Worm (Caenorhabditis elegans) whole organism, late embryonic: ENCODE results near the gene wdr-54.

Source experiments
- C08G9.2 ChIP-seq: sonication (generic microtip); optimal IDR thresholded peaks from 2 replicates; lab custom pipeline; 2016; ENCODE audit warnings: mild to moderate bottlenecking, missing genetic modification characterization, moderate library complexity, missing compliant biosample characterization
- C38D4.7 ChIP-seq: fragments of 200-800 bp; sonication (Bioruptor generic); optimal IDR thresholded peaks from 2 replicates; lab custom pipeline; 2018; ENCODE audit warnings: mild to moderate bottlenecking, missing genetic modification characterization, moderate library complexity, missing compliant biosample characterization
- T23F11.4 ChIP-seq: fragments of 200-800 bp; sonication (Bioruptor generic); optimal IDR thresholded peaks from 2 replicates; lab custom pipeline; 2018; ENCODE audit warnings: mild to moderate bottlenecking, missing genetic modification characterization, missing compliant biosample characterization
- ceh-14 ChIP-seq: sonication (generic microtip); optimal IDR thresholded peaks from 2 replicates; lab custom pipeline; 2016; ENCODE audit warnings: missing genotype, missing genetic modification characterization, missing compliant biosample characterization
- ceh-19 ChIP-seq: fragments of 200-800 bp; sonication (Bioruptor generic); optimal IDR thresholded peaks from 2 replicates; lab custom pipeline; 2018; ENCODE audit warnings: mild to moderate bottlenecking, missing genetic modification characterization, missing compliant biosample characterization
- ceh-2 ChIP-seq: sonication (generic microtip); optimal IDR thresholded peaks from 2 replicates; lab custom pipeline; 2016; ENCODE audit warnings: missing genotype, missing genetic modification characterization, missing compliant biosample characterization
- ceh-24 ChIP-seq: sonication (generic microtip); optimal IDR thresholded peaks from 2 replicates; lab custom pipeline; 2016; ENCODE audit warnings: mild to moderate bottlenecking, missing genetic modification characterization, missing compliant biosample characterization
- ceh-30 ChIP-seq: fragments of 150-350 bp; optimal IDR thresholded peaks from 2 replicates; lab custom pipeline; 2014; ENCODE audit warnings: missing biosample characterization, missing genetic modification characterization
- ceh-31 ChIP-seq: sonication (generic microtip); optimal IDR thresholded peaks from 2 replicates; lab custom pipeline; 2016; ENCODE audit warnings: missing genetic modification characterization, missing compliant biosample characterization
- ceh-34 ChIP-seq: sonication (generic microtip); optimal IDR thresholded peaks from 2 replicates; lab custom pipeline; 2016; ENCODE audit warnings: mild to moderate bottlenecking, missing genetic modification characterization, missing compliant biosample characterization
- ceh-45 ChIP-seq: fragments of 200-800 bp; sonication (Bioruptor generic); IDR thresholded peaks from 2 replicates; pipeline ENCODE4 v1.3.6; 2022; ENCODE audit warnings: missing genetic modification reagents, missing genetic modification characterization, missing compliant biosample characterization
- ceh-48 ChIP-seq: sonication (generic microtip); optimal IDR thresholded peaks from 2 replicates; lab custom pipeline; 2016; ENCODE audit warnings: missing genetic modification characterization, inconsistent platforms, missing compliant biosample characterization
- ceh-6 ChIP-seq: fragments of 200-800 bp; sonication (Bioruptor generic); optimal IDR thresholded peaks from 2 replicates; lab custom pipeline; 2018; ENCODE audit warnings: mild to moderate bottlenecking, missing genetic modification characterization, missing compliant biosample characterization
- ceh-9 ChIP-seq: sonication (generic microtip); optimal IDR thresholded peaks from 2 replicates; lab custom pipeline; 2016; ENCODE audit warnings: mild to moderate bottlenecking, missing genetic modification characterization, inconsistent platforms, missing compliant biosample characterization
- che-1 ChIP-seq: sonication (generic microtip); optimal IDR thresholded peaks from 2 replicates; lab custom pipeline; 2016; ENCODE audit warnings: mild to moderate bottlenecking, missing genetic modification characterization, missing compliant biosample characterization
- elt-2 ChIP-seq: sonication (generic microtip); optimal IDR thresholded peaks from 2 replicates; lab custom pipeline; 2016; ENCODE audit warnings: missing genetic modification reagents, missing genetic modification characterization, missing compliant biosample characterization
- ets-4 ChIP-seq: sonication (generic microtip); optimal IDR thresholded peaks from 2 replicates; lab custom pipeline; 2016; ENCODE audit warnings: missing genetic modification characterization, missing compliant biosample characterization
- fax-1 ChIP-seq: sonication (generic microtip); optimal IDR thresholded peaks from 2 replicates; lab custom pipeline; 2016; ENCODE audit warnings: missing genotype, missing genetic modification characterization, missing compliant biosample characterization
- fkh-10 ChIP-seq: fragments of 150-350 bp; optimal IDR thresholded peaks from 2 replicates; lab custom pipeline; 2014; ENCODE audit warnings: missing biosample characterization, missing genetic modification reagents, missing genetic modification characterization
- gmeb-2 ChIP-seq: sonication (generic microtip); optimal IDR thresholded peaks from 2 replicates; lab custom pipeline; 2016; ENCODE audit warnings: missing genetic modification characterization, inconsistent platforms, missing compliant biosample characterization
- hlh-13 ChIP-seq: fragments of 200-800 bp; sonication (Bioruptor generic); optimal IDR thresholded peaks from 2 replicates; lab custom pipeline; 2018; ENCODE audit warnings: mild to moderate bottlenecking, missing genetic modification characterization, missing compliant biosample characterization
- hlh-30 ChIP-seq: sonication (generic microtip); optimal IDR thresholded peaks from 2 replicates; lab custom pipeline; 2017; ENCODE audit warnings: antibody characterized with exemption, missing genetic modification characterization, missing compliant biosample characterization; ENCODE audit not compliant: insufficient read depth
- hlh-6 ChIP-seq: sonication (generic microtip); optimal IDR thresholded peaks from 2 replicates; lab custom pipeline; 2016; ENCODE audit warnings: missing genotype, missing genetic modification characterization, missing compliant biosample characterization
- hlh-8 ChIP-seq: sonication (generic microtip); optimal IDR thresholded peaks from 2 replicates; lab custom pipeline; 2016; ENCODE audit warnings: missing genotype, missing genetic modification characterization, missing compliant biosample characterization
- lim-6 ChIP-seq: sonication (generic microtip); optimal IDR thresholded peaks from 2 replicates; lab custom pipeline; 2016; ENCODE audit warnings: missing genetic modification characterization, missing compliant biosample characterization
- nfya-1 ChIP-seq: sonication (generic microtip); optimal IDR thresholded peaks from 2 replicates; lab custom pipeline; 2017; ENCODE audit warnings: missing genetic modification characterization, mild to moderate bottlenecking, missing compliant biosample characterization, antibody characterized with exemption, moderate library complexity
- nhr-11 ChIP-seq: fragments of 150-350 bp; optimal IDR thresholded peaks from 2 replicates; lab custom pipeline; 2014; ENCODE audit warnings: missing biosample characterization, missing genetic modification characterization
- nhr-232 ChIP-seq: sonication (generic microtip); optimal IDR thresholded peaks from 2 replicates; lab custom pipeline; 2016; ENCODE audit warnings: missing genetic modification characterization, missing compliant biosample characterization
- odd-2 ChIP-seq: sonication (generic microtip); optimal IDR thresholded peaks from 2 replicates; lab custom pipeline; 2017; ENCODE audit warnings: antibody characterized with exemption, mild to moderate bottlenecking, missing genetic modification characterization, missing compliant biosample characterization
- pag-3 ChIP-seq: sonication (generic microtip); optimal IDR thresholded peaks from 2 replicates; lab custom pipeline; 2016; ENCODE audit warnings: missing compliant biosample characterization, missing genetic modification characterization, borderline replicate concordance
- pat-9 ChIP-seq: fragments of 200-800 bp; sonication (Bioruptor generic); optimal IDR thresholded peaks from 2 replicates; lab custom pipeline; 2018; ENCODE audit warnings: mild to moderate bottlenecking, missing genetic modification characterization, moderate library complexity, missing compliant biosample characterization
- pax-1 ChIP-seq: fragments of 150-350 bp; optimal IDR thresholded peaks from 2 replicates; lab custom pipeline; 2014; ENCODE audit warnings: missing biosample characterization, missing genetic modification characterization
- pha-4 ChIP-seq: fragments of 150-350 bp; optimal IDR thresholded peaks from 2 replicates; lab custom pipeline; 2018; ENCODE audit warnings: missing biosample characterization, missing genetic modification reagents, missing genetic modification characterization
- pqm-1 ChIP-seq: sonication (generic microtip); optimal IDR thresholded peaks from 2 replicates; lab custom pipeline; 2016; ENCODE audit warnings: missing genetic modification characterization, missing compliant biosample characterization
- sox-2 ChIP-seq: fragments of 200-800 bp; sonication (Bioruptor generic); IDR thresholded peaks from 2 replicates; pipeline ENCODE4 v1.3.6; 2022; ENCODE audit warnings: missing genetic modification reagents, missing genetic modification characterization, missing compliant biosample characterization
- syd-9 ChIP-seq: sonication (generic microtip); optimal IDR thresholded peaks from 2 replicates; lab custom pipeline; 2016; ENCODE audit warnings: mild to moderate bottlenecking, missing genetic modification characterization, moderate library complexity, missing compliant biosample characterization
- tbx-7 ChIP-seq: sonication (generic microtip); optimal IDR thresholded peaks from 2 replicates; lab custom pipeline; 2016; ENCODE audit warnings: missing genotype, missing genetic modification characterization, missing compliant biosample characterization
- ttx-3 ChIP-seq: sonication (generic microtip); optimal IDR thresholded peaks from 2 replicates; lab custom pipeline; 2016; ENCODE audit warnings: missing genetic modification reagents, missing genetic modification characterization, missing compliant biosample characterization
- unc-42 ChIP-seq: sonication (generic microtip); optimal IDR thresholded peaks from 2 replicates; lab custom pipeline; 2016; ENCODE audit warnings: missing genotype, missing genetic modification characterization, missing compliant biosample characterization
- unc-55 ChIP-seq: sonication (generic microtip); optimal IDR thresholded peaks from 2 replicates; lab custom pipeline; 2017; ENCODE audit warnings: missing biosample characterization, missing genetic modification reagents, missing genetic modification characterization
- zip-5 ChIP-seq: sonication (generic microtip); optimal IDR thresholded peaks from 2 replicates; lab custom pipeline; 2016; ENCODE audit warnings: missing genetic modification characterization, missing compliant biosample characterization

Gene wdr-54

DNA sequence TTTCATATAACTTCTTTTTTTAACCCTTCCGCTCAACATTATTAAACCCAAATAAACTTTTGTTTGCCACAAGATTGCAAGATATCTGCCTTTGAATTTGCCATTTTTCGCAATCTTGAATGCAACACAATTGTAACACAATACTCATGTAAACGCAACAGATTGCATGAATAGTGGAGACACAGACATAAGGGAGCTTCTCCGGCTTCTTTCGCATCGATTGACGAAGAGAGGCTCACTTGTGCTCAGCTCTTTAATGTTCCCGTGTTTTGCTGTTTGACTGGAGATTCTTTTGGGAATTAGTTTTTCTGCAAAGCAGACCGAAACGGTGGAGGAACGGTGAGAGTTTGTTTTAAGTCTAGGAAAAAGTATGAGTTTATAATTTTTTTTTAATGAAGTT is 30.7 kb downstream of the wdr-54 start, which contains the start of gene F56F10.2:
TSS of gene F56F10.2 (plus strand) at position 215 of the 400 bp plus-strand sequence.
- TF ChIP-seq ceh-31 (tag; lab: Kevin White, UChicago) (peak; percentile 11), ceh-24 (no peak), ceh-34 (tag; lab: Kevin White, UChicago) (peak; percentile 85), syd-9 (tag; lab: Kevin White, UChicago) (no peak), ceh-19 (peak; percentile 21), ceh-48 (tag; lab: Kevin White, UChicago) (peak; percentile 58), unc-42 (tag; lab: Kevin White, UChicago) (peak; percentile 58)
- TF ChIP-seq, all 69 proteins: peak for 5

DNA sequence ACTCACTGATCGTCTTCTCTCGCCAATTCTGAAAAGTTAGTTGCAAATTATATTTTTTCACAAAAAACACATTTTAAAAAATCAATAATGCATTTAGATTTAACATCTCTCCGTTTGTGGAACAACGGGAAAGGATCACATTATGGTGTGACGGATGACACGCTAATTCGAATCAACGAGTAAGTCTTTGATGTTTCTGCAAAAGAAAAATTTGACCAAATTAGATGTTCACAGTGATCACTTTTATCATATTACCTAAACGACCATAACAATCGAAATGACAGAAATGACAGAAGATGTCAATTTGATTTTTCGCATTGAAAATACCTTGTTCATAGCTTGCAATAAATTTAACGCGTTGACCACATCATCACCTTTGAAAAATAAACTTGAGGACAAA is 32.7 kb downstream of the wdr-54 start:
- TF ChIP-seq unc-42 (tag; lab: Kevin White, UChicago) (no peak), nfya-1 (no peak), ceh-19 (no peak), hlh-30 (tag; lab: Kevin White, UChicago) (no peak), ceh-6 (GFP tag; lab: Kevin White, UChicago) (no peak), hlh-8 (no peak), gmeb-2 (tag; lab: Kevin White, UChicago) (no peak), ceh-9 (tag; lab: Kevin White, UChicago) (no peak), pax-1 (tag; lab: Kevin White, UChicago) (no peak), fax-1 (tag; lab: Kevin White, UChicago) (no peak), ceh-30 (tag; lab: Kevin White, UChicago) (no peak), ets-4 (no peak), pag-3 (tag; lab: Kevin White, UChicago) (no peak)

DNA sequence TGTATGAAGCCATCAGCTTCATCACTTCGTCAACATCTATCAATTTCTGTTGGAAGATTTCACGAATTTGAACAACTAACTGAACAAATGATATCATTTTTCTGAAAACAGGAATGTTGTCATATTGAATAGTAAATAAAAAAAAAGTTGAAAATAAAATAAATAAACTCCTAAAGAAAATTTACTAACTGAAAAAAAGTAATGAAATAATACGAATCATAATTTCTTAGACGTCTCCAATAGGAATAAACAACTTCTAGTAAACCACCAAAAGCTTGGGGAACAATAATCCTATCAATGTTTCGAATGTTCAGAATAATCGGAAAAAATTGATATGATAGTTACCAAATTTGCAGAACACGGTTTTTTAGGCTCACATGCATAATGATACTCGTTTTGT is 34.8 kb downstream of the wdr-54 start, which contains the start of gene cdo-1:
TSS of gene cdo-1 (minus strand) at position 101 of the 400 bp plus-strand sequence.
- TF ChIP-seq nhr-11 = no peak
- TF ChIP-seq zip-5 (tag; lab: Kevin White, UChicago) = no peak
- no peak for TF ChIP-seq pha-4 (tag; lab: Kevin White, UChicago)
- no peak for TF ChIP-seq hlh-6
- no peak for TF ChIP-seq pat-9 (tag; lab: Kevin White, UChicago)
- TF ChIP-seq lim-6 = no peak
- TF ChIP-seq unc-55 (GFP tag; lab: Kevin White, UChicago) = no peak
- TF ChIP-seq ceh-9 (tag; lab: Kevin White, UChicago) = no peak
- no peak for TF ChIP-seq ceh-48 (tag; lab: Kevin White, UChicago)

DNA sequence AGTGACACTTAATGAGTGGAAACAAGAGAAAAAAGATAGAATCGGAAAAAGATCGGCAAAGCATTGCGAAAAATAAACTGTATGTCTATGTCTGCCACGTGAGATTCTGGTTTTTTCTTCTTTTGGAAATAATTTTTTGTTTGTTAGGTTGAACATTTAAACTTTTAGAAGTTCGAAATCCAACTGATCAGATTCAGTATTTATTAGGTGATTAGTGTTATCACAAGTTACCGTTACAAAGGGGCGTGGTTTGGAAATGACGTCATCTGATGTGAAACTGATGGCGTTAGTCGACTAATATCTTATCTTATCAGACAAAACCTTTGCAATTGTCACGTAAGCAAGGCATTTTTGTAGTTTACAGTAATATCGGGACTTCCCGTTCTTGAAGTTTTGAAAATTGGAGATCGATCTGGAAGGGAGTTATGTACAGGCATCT is 35.6 kb downstream of the wdr-54 start:
- TF ChIP-seq ceh-2 = no peak
- TF ChIP-seq elt-2 = peak; percentile 77

DNA sequence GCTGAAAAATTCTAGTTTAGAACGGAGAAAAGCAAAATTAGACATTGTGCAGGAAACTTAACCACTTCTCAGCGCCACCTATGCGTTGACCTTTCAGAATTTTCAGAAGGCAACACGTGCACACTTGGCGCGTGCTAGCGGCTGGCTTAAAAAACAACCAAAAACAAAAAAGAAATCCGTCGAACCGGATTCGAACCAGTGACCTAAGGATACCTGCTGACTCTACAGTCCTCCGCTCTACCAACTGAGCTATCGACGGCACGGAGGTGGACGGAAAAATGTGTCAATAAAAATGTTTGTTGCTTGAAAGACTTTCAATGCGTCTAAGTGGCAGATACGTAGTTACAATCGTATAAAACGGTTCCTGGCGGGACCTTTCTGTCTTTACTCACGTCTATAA is 36.5 kb downstream of the wdr-54 start:
- TF ChIP-seq ceh-6 (GFP tag; lab: Kevin White, UChicago) = no peak
- no peak for TF ChIP-seq C38D4.7 (GFP tag; lab: Kevin White, UChicago)
- TF ChIP-seq ceh-45 (GFP tag; lab: Robert Waterston, UW) = no peak
- no peak for TF ChIP-seq zip-5 (tag; lab: Kevin White, UChicago)

DNA sequence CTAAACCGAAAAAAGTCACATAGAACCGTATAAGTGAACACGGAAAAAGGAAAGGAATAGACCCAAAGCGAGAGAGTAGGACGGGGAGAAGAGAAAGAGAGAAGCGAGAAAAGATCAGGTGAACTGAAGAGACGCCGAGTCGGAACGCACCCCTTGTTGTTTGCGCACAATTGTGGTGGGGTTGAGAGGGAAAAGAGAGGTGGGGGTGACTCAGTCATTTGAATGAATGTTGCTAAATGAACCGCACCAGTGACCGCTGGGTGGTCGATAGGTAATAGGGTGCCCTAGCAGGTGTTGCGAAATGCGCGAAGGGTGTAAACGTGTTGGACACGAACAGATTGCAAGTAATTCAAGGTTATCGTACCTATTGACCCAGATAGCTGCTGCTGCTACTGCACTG is 42.3 kb downstream of the wdr-54 start, which contains the start of gene lgl-1:
TSS of gene lgl-1 (minus strand) at position 70 of the 400 bp plus-strand sequence.
- TF ChIP-seq ceh-14 (tag; lab: Kevin White, UChicago) (no peak), tbx-7 (tag; lab: Kevin White, UChicago) (no peak), ceh-34 (tag; lab: Kevin White, UChicago) (peak; percentile 63), elt-2 (peak; percentile 14), ttx-3 (tag; lab: Kevin White, UChicago) (no peak), nhr-11 (no peak), hlh-13 (GFP tag; lab: Kevin White, UChicago) (no peak), lim-6 (no peak), ceh-9 (tag; lab: Kevin White, UChicago) (no peak), pax-1 (tag; lab: Kevin White, UChicago) (no peak), ceh-31 (tag; lab: Kevin White, UChicago) (peak; percentile 85), ets-4 (no peak), che-1 (tag; lab: Kevin White, UChicago) (no peak), pqm-1 (tag; lab: Kevin White, UChicago) (no peak), C38D4.7 (GFP tag; lab: Kevin White, UChicago) (no peak), odd-2 (no peak), ceh-19 (peak; percentile 36), nhr-232 (tag; lab: Kevin White, UChicago) (no peak), C08G9.2 (tag; lab: Kevin White, UChicago) (peak; percentile 27), zip-5 (tag; lab: Kevin White, UChicago) (no peak), T23F11.4 (GFP tag; lab: Kevin White, UChicago) (no peak), fkh-10 (GFP tag; lab: Kevin White, UChicago) (peak; percentile 4), sox-2 (GFP tag; lab: Robert Waterston, UW) (peak; percentile 37; the same call in 1 of the 2 replicates)
